Fruit fly (Drosophila melanogaster) whole organism, pupa: ENCODE results near the gene CG3224.

Source experiments
- CG10348 ChIP-seq: fragments of 200-800 bp; sonication (Bioruptor generic); IDR thresholded peaks from 2 replicates; pipeline ENCODE4 v1.3.6; 2022; ENCODE audit warnings: missing biosample characterization, missing genetic modification characterization
- D1 ChIP-seq: fragments of 200-800 bp; sonication (Bioruptor generic); optimal IDR thresholded peaks from 2 replicates; lab custom pipeline; 2018; ENCODE audit warnings: missing biosample characterization, mild to moderate bottlenecking, missing genetic modification characterization, moderate library complexity
- EcR ChIP-seq: fragments of 200-800 bp; sonication (Bioruptor generic); optimal IDR thresholded peaks from 3 replicates; lab custom pipeline; 2019; ENCODE audit warnings: missing biosample characterization, missing genetic modification characterization, mild to moderate bottlenecking, moderate library complexity, missing genetic modification reagents

DNA sequence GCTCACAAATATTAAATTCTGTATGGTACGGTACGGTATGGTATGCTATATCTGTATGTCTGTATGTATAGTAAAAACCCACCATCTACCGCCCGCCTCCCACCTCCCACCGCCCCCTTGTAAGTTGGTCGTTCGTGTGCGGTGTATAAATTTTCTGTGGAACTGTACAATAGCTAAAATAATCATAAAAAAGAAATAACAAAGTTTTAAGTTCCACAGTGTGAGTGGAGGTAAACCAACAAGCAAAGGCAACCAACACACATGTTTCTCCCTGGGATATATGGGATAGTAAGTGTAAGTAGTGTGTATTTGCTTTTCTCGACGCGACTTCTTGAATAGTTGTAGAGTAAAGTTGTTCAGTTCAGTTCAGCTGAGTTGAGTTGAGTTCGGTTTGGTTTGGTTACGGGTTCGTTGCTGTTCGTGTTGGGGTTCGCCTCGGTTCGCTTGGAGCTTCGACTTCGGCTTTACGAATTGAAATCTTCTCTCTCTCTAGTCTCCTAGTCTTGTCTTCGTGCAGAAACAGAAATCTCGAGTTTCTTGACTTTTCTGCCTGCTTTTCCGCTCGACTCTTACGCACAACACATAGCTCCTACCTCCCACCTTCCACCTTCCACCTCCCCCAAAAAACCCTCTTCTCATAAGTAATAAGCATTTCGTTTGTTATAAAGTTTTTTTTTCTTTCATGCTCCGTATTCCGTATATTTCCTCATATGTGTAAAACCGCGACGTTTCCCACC lies 45.5 kb upstream of the CG3224 start:
- peak; percentile 78 for TF ChIP-seq EcR (GFP tag; lab: Kevin White, UChicago)
- TF ChIP-seq D1, result no peak
- TF ChIP-seq CG10348 (GFP tag; lab: Robert Waterston, UW), result no peak
